Fruit fly (Drosophila melanogaster) whole organism, pupa: ENCODE results near the gene PICK1.
A peak's percentile ranks its signal among the peaks of the same experiment; 100 is the strongest.

Experiments used
- CG10348 ChIP-seq: fragments of 200-800 bp; sonication (Bioruptor generic); IDR thresholded peaks from 2 replicates; pipeline ENCODE4 v1.3.6; 2022; ENCODE audit warnings: missing biosample characterization, missing genetic modification characterization
- CG12605 ChIP-seq: fragments of 200-800 bp; sonication (Bioruptor generic); IDR thresholded peaks from 2 replicates; pipeline ENCODE4 v1.3.6; 2022; ENCODE audit warnings: missing biosample characterization, missing genetic modification characterization
- CG13204 ChIP-seq: fragments of 200-800 bp; sonication (Bioruptor generic); optimal IDR thresholded peaks from 2 replicates; lab custom pipeline; 2018; ENCODE audit warnings: missing biosample characterization, mild to moderate bottlenecking, missing genetic modification characterization, moderate library complexity
- CG14655 ChIP-seq: fragments of 200-800 bp; sonication (Bioruptor generic); optimal IDR thresholded peaks from 3 replicates; lab custom pipeline; 2017; ENCODE audit warnings: mild to moderate bottlenecking, missing biosample characterization, missing genetic modification reagents, missing genetic modification characterization
- CG15710 ChIP-seq: fragments of 200-800 bp; sonication (Bioruptor generic); optimal IDR thresholded peaks from 2 replicates; lab custom pipeline; 2018; ENCODE audit warnings: missing biosample characterization, mild to moderate bottlenecking, missing genetic modification characterization, moderate library complexity
- CG17806 ChIP-seq: fragments of 200-800 bp; sonication (Bioruptor generic); optimal IDR thresholded peaks from 2 replicates; lab custom pipeline; 2018; ENCODE audit warnings: missing biosample characterization, mild to moderate bottlenecking, missing genetic modification characterization, moderate library complexity
- CG32121 ChIP-seq: fragments of 200-800 bp; sonication (Bioruptor generic); IDR thresholded peaks from 2 replicates; pipeline ENCODE4 v1.3.6; 2022; ENCODE audit warnings: missing biosample characterization, missing genetic modification characterization
- CG34367 ChIP-seq: fragments of 200-800 bp; sonication (Bioruptor generic); optimal IDR thresholded peaks from 2 replicates; lab custom pipeline; 2018; ENCODE audit warnings: missing biosample characterization, mild to moderate bottlenecking, missing genetic modification characterization
- CG4496 ChIP-seq: fragments of 200-800 bp; sonication (Bioruptor generic); IDR thresholded peaks from 3 replicates; pipeline ENCODE4 v1.3.6; 2022; ENCODE audit warnings: missing biosample characterization, missing genetic modification characterization
- CG8159 ChIP-seq: fragments of 200-800 bp; sonication (Bioruptor generic); optimal IDR thresholded peaks from 3 replicates; lab custom pipeline; 2018; ENCODE audit warnings: missing biosample characterization, mild to moderate bottlenecking, missing genetic modification characterization, moderate library complexity
- CG8301 ChIP-seq: fragments of 200-800 bp; sonication (Bioruptor generic); optimal IDR thresholded peaks from 2 replicates; lab custom pipeline; 2018; ENCODE audit warnings: missing biosample characterization, mild to moderate bottlenecking, missing genetic modification characterization
- CG9948 ChIP-seq: fragments of 200-800 bp; sonication (Bioruptor generic); optimal IDR thresholded peaks from 2 replicates; lab custom pipeline; 2018; ENCODE audit warnings: missing biosample characterization, mild to moderate bottlenecking, missing genetic modification characterization, moderate library complexity
- D1 ChIP-seq: fragments of 200-800 bp; sonication (Bioruptor generic); optimal IDR thresholded peaks from 2 replicates; lab custom pipeline; 2018; ENCODE audit warnings: missing biosample characterization, mild to moderate bottlenecking, missing genetic modification characterization, moderate library complexity
- EcR ChIP-seq: fragments of 200-800 bp; sonication (Bioruptor generic); optimal IDR thresholded peaks from 3 replicates; lab custom pipeline; 2019; ENCODE audit warnings: missing biosample characterization, missing genetic modification characterization, mild to moderate bottlenecking, moderate library complexity, missing genetic modification reagents
- Ets98B ChIP-seq: fragments of 200-800 bp; sonication (Bioruptor generic); IDR thresholded peaks from 2 replicates; pipeline ENCODE4 v1.3.6; 2022; ENCODE audit warnings: missing biosample characterization, missing genetic modification characterization
- Pif1A ChIP-seq: fragments of 200-800 bp; sonication (Bioruptor generic); optimal IDR thresholded peaks from 3 replicates; lab custom pipeline; 2016; ENCODE audit warnings: missing biosample characterization, missing genetic modification characterization
- Pif1B ChIP-seq: fragments of 200-800 bp; sonication (Bioruptor generic); optimal IDR thresholded peaks from 3 replicates; lab custom pipeline; 2016; ENCODE audit warnings: missing biosample characterization, missing genetic modification characterization
- Snoo ChIP-seq: fragments of 200-800 bp; sonication (Bioruptor generic); optimal IDR thresholded peaks from 3 replicates; lab custom pipeline; 2017; ENCODE audit warnings: missing biosample characterization, mild to moderate bottlenecking, missing genetic modification characterization, inconsistent platforms
- fd96Ca ChIP-seq: fragments of 200-800 bp; sonication (Bioruptor generic); IDR thresholded peaks from 3 replicates; pipeline ENCODE4 v1.3.6; 2022; ENCODE audit warnings: missing biosample characterization, missing genetic modification characterization
- gl ChIP-seq: fragments of 200-800 bp; sonication (Bioruptor generic); optimal IDR thresholded peaks from 2 replicates; lab custom pipeline; 2018; ENCODE audit warnings: missing biosample characterization, mild to moderate bottlenecking, missing genetic modification characterization
- rn ChIP-seq: fragments of 200-800 bp; sonication (Bioruptor generic); IDR thresholded peaks from 2 replicates; pipeline ENCODE4 v1.3.6; 2022; ENCODE audit warnings: missing biosample characterization, missing genetic modification characterization

The PICK1 gene

DNA sequence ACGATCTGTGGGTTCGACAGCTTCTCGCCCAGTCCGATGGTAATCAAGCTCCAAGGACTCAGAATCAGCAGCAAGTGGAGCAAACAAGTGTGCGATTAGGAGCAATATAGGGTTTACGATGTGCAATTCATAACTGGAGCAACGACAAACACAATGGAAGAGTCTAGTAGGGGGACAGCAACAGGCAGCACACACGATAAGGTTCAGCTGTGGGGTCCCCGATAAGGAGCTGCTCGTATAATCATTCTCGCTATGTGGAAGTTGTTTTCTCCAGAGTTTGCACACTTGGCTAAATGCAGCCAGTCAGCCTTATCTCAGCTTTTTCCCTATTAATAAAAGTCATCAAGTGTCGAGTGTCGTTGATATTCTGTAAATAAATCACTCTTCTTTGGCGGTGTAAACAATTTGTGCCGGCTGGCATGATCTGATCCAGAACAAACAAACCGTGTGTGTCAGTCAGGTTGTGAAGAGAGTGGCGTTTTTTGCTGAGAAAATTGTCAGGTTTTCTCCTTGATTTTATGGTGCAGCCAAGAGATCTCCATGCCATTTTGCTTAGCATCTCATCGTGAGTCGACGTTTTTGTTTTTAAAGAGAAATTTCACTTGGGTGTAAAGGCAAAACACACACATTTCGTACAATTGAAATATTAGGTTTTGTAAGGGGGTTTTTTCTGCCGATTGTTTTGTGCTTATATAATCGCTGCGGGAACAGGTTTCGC, 25.0 kb downstream of the PICK1 start:
- peak; percentile 49 for TF ChIP-seq EcR
- 0 out of 2 replicates have a peak, but pooled peaks have one; percentile 12 for TF ChIP-seq CG32121
- TF ChIP-seq fd96Ca (GFP tag; lab: Robert Waterston, UW): no peak
- no peak for TF ChIP-seq CG10348 (GFP tag; lab: Robert Waterston, UW)
- peak; percentile 30; the same call in 2 of the 3 replicates for TF ChIP-seq CG4496 (GFP tag; lab: Robert Waterston, UW)
- TF ChIP-seq gl: peak; percentile 32
- TF ChIP-seq, all 21 proteins: peak for 4

DNA sequence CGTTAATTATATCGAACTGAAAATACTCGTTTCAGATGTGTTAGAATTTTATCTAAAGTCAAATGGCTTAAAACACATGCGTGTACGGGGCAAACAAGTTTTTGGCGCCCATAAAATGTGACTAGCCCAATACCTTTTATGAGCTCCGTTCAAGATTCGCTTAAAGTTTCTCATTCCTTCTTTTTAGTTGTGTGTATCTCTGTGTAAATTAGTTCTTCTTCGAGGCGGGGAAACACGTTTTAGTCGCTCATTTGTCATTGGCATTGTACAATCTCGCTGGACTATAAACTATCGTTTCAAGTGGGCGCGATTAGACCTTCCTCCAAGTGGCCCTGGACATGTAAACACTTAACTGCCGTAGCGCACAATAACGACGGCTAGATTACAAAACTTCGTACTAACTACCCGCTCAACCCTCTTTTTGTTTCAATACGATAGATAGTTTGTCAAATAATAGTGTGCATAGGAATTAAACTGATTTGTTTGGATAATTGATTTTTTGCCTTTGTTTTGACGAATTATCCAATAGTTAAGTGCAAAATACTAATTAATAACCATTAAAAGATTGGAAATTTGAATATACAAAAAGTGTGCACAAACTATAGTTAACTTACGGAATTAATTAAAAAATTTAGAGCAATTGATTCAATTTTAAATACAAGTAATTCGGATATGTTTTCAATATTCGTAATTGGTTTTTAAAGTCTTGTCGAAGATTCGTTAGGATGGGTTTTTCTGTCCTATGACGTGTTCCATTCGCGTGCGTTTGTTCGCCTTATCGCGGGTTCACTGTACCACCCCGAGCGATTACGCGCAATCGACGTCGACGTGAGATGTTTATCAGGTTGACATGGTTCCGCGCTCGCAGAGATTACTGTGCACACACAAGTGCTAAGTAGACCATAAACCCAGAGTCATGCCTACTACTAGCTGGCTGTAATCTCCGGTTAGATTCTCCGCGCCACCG, 25.9 kb downstream of the PICK1 start:
- TF ChIP-seq EcR: peak; percentile 37
- peak; percentile 76 for TF ChIP-seq CG4496 (GFP tag; lab: Robert Waterston, UW)
- no peak for TF ChIP-seq CG34367 (tag; lab: Kevin White, UChicago)
- peak; percentile 26 for TF ChIP-seq CG15710
- TF ChIP-seq CG8159 (tag; lab: Kevin White, UChicago): peak; percentile 51
- TF ChIP-seq CG17806 (tag; lab: Kevin White, UChicago): peak; percentile 45
- TF ChIP-seq CG9948 (tag; lab: Kevin White, UChicago): peak; percentile 12
- peak; percentile 19 for TF ChIP-seq Snoo (tag; lab: Kevin White, UChicago)
- peak; percentile 55 for TF ChIP-seq Ets98B (GFP tag; lab: Robert Waterston, UW)
- no peak for TF ChIP-seq CG13204 (GFP tag; lab: Kevin White, UChicago)
- no peak for TF ChIP-seq CG14655
- no peak for TF ChIP-seq gl
- no peak for TF ChIP-seq D1 (tag; lab: Kevin White, UChicago)
- TF ChIP-seq CG32121: peak; percentile 68; the same call in 1 of the 2 replicates
- TF ChIP-seq CG12605 (GFP tag; lab: Robert Waterston, UW): peak; percentile 33; the same call in 1 of the 2 replicates
- TF ChIP-seq Pif1B (GFP tag; lab: Kevin White, UChicago): peak; percentile 9
- TF ChIP-seq CG8301 (tag; lab: Kevin White, UChicago): peak; percentile 65
- TF ChIP-seq rn: peak; percentile 18; the same call in 1 of the 2 replicates
- TF ChIP-seq CG10348 (GFP tag; lab: Robert Waterston, UW): no peak
- TF ChIP-seq Pif1A (GFP tag; lab: Kevin White, UChicago): peak; percentile 42
- peak; percentile 79 for TF ChIP-seq fd96Ca (GFP tag; lab: Robert Waterston, UW)

DNA sequence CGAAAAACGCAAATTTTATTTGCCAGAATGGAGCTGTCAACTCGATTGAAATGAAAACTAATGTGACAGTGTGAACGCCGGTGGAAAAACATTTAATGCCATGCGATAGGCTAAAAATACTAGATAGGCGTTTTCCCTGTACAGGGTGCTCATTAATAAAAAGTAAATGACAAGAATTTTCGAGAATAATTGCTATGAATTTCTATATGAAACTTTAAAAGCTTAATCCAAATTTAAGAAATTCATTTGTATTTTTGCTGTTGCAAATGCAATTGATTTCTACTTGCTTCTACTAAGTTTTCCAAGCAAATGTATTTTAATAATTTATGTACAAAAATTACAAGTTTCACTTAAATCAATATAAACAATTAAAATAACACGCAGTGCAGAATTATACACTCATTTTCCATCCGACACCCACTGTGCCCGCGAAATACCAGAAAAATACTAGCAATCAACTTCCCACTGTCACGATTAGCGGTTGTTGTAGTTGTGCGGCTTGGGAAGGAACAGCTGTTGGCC, 27.0 kb downstream of the PICK1 start, which contains the start of gene Pih1D1:
TSS of gene Pih1D1 (minus strand) at position 50 of the 522 bp plus-strand sequence.
- TF ChIP-seq Ets98B (GFP tag; lab: Robert Waterston, UW) (peak; percentile 91), CG8301 (tag; lab: Kevin White, UChicago) (peak; percentile 96), CG34367 (tag; lab: Kevin White, UChicago) (peak; percentile 89), CG15710 (peak; percentile 95), CG32121 (peak; percentile 96), fd96Ca (GFP tag; lab: Robert Waterston, UW) (peak; percentile 89), CG14655 (peak; percentile 98), CG12605 (GFP tag; lab: Robert Waterston, UW) (peak; percentile 87), CG17806 (tag; lab: Kevin White, UChicago) (peak; percentile 95), CG4496 (GFP tag; lab: Robert Waterston, UW) (peak; percentile 97), CG10348 (GFP tag; lab: Robert Waterston, UW) (peak; percentile 88), CG13204 (GFP tag; lab: Kevin White, UChicago) (peak; percentile 40), Pif1A (GFP tag; lab: Kevin White, UChicago) (no peak), CG8159 (tag; lab: Kevin White, UChicago) (peak; percentile 96), D1 (tag; lab: Kevin White, UChicago) (no peak), rn (peak; percentile 94), CG9948 (tag; lab: Kevin White, UChicago) (peak; percentile 96), EcR (no peak), Pif1B (GFP tag; lab: Kevin White, UChicago) (peak; percentile 83), gl (peak; percentile 67), Snoo (tag; lab: Kevin White, UChicago) (peak; percentile 92)
